Worm (Caenorhabditis elegans) whole organism, young adult: Measurements from ENCODE around the gene D1054.3.

Experiments used
- F10E7.11 ChIP-seq: sonication (generic microtip); optimal IDR thresholded peaks from 2 replicates; lab custom pipeline; 2017; ENCODE audit warnings: mild to moderate bottlenecking, missing genetic modification characterization, moderate library complexity, missing compliant biosample characterization
- chd-7 ChIP-seq: sonication (generic microtip); optimal IDR thresholded peaks from 2 replicates; lab custom pipeline; 2016; ENCODE audit warnings: mild to moderate bottlenecking, missing genetic modification characterization, moderate library complexity, missing compliant biosample characterization
- let-607 ChIP-seq, 2 experiments: fragments of 200-800 bp in 1 of 2; sonication (Bioruptor generic) in 1 of 2; sonication (generic microtip) in 1 of 2; optimal IDR thresholded peaks; 2 replicates each; lab custom pipeline; 2016 to 2018; ENCODE audit warnings: mild to moderate bottlenecking in 2 of 2, missing compliant biosample characterization in 2 of 2, missing genetic modification characterization in 2 of 2, moderate library complexity in 2 of 2, missing genotype in 1 of 2
- rcor-1 ChIP-seq: fragments of 200-800 bp; sonication (Bioruptor generic); IDR thresholded peaks from 2 replicates; pipeline ENCODE4 v1.3.6; 2022; ENCODE audit warnings: missing genetic modification reagents, missing genetic modification characterization, missing compliant biosample characterization
- unc-62 ChIP-seq: fragments of 150-350 bp; optimal IDR thresholded peaks from 2 replicates; lab custom pipeline; 2014; ENCODE audit warnings: missing biosample characterization, missing genetic modification reagents, missing genetic modification characterization

DNA sequence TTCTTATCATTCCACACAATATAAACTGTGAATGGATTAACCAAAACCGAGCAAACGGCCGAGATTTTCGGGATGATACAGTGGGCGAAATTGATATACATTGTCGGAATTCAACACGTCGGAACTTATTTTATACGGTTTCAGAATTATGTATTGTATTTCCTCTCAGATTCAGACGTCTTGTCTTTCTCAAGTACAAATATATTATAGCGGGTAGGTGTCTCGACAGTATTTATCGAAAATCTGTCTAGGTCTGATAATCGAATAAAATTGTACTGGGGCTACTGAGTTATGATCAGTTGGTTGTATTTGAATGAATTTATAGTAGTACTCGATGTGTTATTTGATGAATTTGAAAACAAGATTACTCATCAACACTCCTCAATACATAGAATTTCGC, 27.6 kb upstream of the D1054.3 start, which contains the start of gene srj-22:
- TF ChIP-seq rcor-1 (GFP tag; lab: Robert Waterston, UW): no peak
- no peak for TF ChIP-seq unc-62 (GFP tag; lab: Kevin White, UChicago)
- no peak for TF ChIP-seq chd-7
- TF ChIP-seq let-607 (tag; optimal IDR thresholded peaks at IDR 0.05; lab: Kevin White, UChicago): no peak
- TF ChIP-seq F10E7.11 (tag; lab: Kevin White, UChicago): no peak
